Worm (Caenorhabditis elegans): ENCODE measurements around the gene T28C6.3.
A peak's percentile ranks its signal among the peaks of the same experiment; 100 is the strongest.

T28C6.3 gene

ce11 chrIV:8824145-8824833 is 4.1 kb downstream of the T28C6.3 start, which contains the start of the genes col-117 and col-3:
Gene col-117, minus strand, starts transcription at chrIV:8824195.
Gene col-3, plus strand, starts transcription at chrIV:8824783.
- TF ChIP-seq zip-8 (tag; optimal IDR thresholded peaks at IDR 0.05), result no peak
- peak; percentile 77 for TF ChIP-seq elt-1 (tag; optimal IDR thresholded peaks at IDR 0.05; ENCODE audit: borderline replicate concordance, insufficient read depth)
- peak; percentile 72 for TF ChIP-seq ham-2 (GFP tag; optimal IDR thresholded peaks at IDR 0.05)

ce11 chrIV:8825997-8826605 is 6.0 kb downstream of the T28C6.3 start:
- TF ChIP-seq unc-62 (GFP tag; optimal IDR thresholded peaks at IDR 0.05) (no peak), tbx-8 (GFP tag; optimal IDR thresholded peaks at IDR 0.05) (no peak), ces-1 (GFP tag; optimal IDR thresholded peaks at IDR 0.05) (no peak), mls-2 (tag; optimal IDR thresholded peaks at IDR 0.05) (no peak), snpc-4 (tag; optimal IDR thresholded peaks at IDR 0.05) (no peak), ceh-83 (GFP tag; optimal IDR thresholded peaks at IDR 0.05) (no peak), cnd-1 (tag; optimal IDR thresholded peaks at IDR 0.05) (no peak), ham-2 (GFP tag; optimal IDR thresholded peaks at IDR 0.05) (no peak), elt-3 (tag; optimal IDR thresholded peaks at IDR 0.05) (no peak), nhr-12 (tag; optimal IDR thresholded peaks at IDR 0.05) (no peak), nhr-28 (tag; optimal IDR thresholded peaks at IDR 0.05) (no peak), zip-8 (tag; optimal IDR thresholded peaks at IDR 0.05) (no peak), nhr-2 (tag; optimal IDR thresholded peaks at IDR 0.05) (no peak), lin-32 (GFP tag; optimal IDR thresholded peaks at IDR 0.05) (no peak), drap-1 (GFP tag; optimal IDR thresholded peaks at IDR 0.05) (no peak), unc-39 (tag; optimal IDR thresholded peaks at IDR 0.05) (no peak), blmp-1 (tag; optimal IDR thresholded peaks at IDR 0.05) (no peak), nhr-76 (tag; optimal IDR thresholded peaks at IDR 0.05) (no peak), flh-1 (GFP tag; optimal IDR thresholded peaks at IDR 0.05) (no peak), lin-13 (tag; optimal IDR thresholded peaks at IDR 0.05) (no peak)

- TF ChIP-seq mab-5 (tag; optimal IDR thresholded peaks at IDR 0.05) (no peak), unc-120 (tag; optimal IDR thresholded peaks at IDR 0.05; ENCODE audit: poor library complexity, severe bottlenecking) (peak; percentile 9)
Observed at ce11 chrIV:8826606-8827000, 6.5 kb downstream of the T28C6.3 start.

ce11 chrIV:8827500-8827899 is 7.4 kb downstream of the T28C6.3 start, which contains the start of gene T28C6.7:
Gene T28C6.7, plus strand, starts transcription at chrIV:8827800.
- TF ChIP-seq ceh-83 (GFP tag; optimal IDR thresholded peaks at IDR 0.05), result no peak
- no peak for TF ChIP-seq bed-3 (GFP tag; optimal IDR thresholded peaks at IDR 0.05)
- no peak for TF ChIP-seq mep-1 (tag; optimal IDR thresholded peaks at IDR 0.05)
- TF ChIP-seq sem-2 (GFP tag; optimal IDR thresholded peaks at IDR 0.05), result no peak
- TF ChIP-seq mab-5 (tag; optimal IDR thresholded peaks at IDR 0.05), result no peak
- no peak for TF ChIP-seq blmp-1 (tag; optimal IDR thresholded peaks at IDR 0.05)
- TF ChIP-seq unc-120 (tag; optimal IDR thresholded peaks at IDR 0.05; ENCODE audit: poor library complexity, severe bottlenecking), result no peak
- TF ChIP-seq ztf-11 (tag; optimal IDR thresholded peaks at IDR 0.05), result no peak
- no peak for TF ChIP-seq sptf-1 (tag; optimal IDR thresholded peaks at IDR 0.05)
- no peak for TF ChIP-seq snpc-4 (tag; optimal IDR thresholded peaks at IDR 0.05)
- TF ChIP-seq ham-2 (GFP tag; optimal IDR thresholded peaks at IDR 0.05), result no peak
- no peak for TF ChIP-seq unc-39 (tag; optimal IDR thresholded peaks at IDR 0.05)
- no peak for TF ChIP-seq nhr-76 (tag; optimal IDR thresholded peaks at IDR 0.05)
- no peak for TF ChIP-seq flh-1 (GFP tag; optimal IDR thresholded peaks at IDR 0.05)
- TF ChIP-seq hlh-1 (tag; optimal IDR thresholded peaks at IDR 0.05), result no peak
- no peak for TF ChIP-seq lin-13 (tag; optimal IDR thresholded peaks at IDR 0.05)

ce11 chrIV:8830591-8830990 is 10.4 kb downstream of the T28C6.3 start, which contains the start of gene T28C6.8:
Gene T28C6.8, minus strand, starts transcription at chrIV:8830727.
- TF ChIP-seq nhr-2 (tag; optimal IDR thresholded peaks at IDR 0.05) (no peak), bed-3 (GFP tag; optimal IDR thresholded peaks at IDR 0.05) (no peak), elt-1 (tag; optimal IDR thresholded peaks at IDR 0.05; ENCODE audit: borderline replicate concordance, insufficient read depth) (no peak), snpc-4 (tag; optimal IDR thresholded peaks at IDR 0.05) (no peak), hlh-1 (tag; optimal IDR thresholded peaks at IDR 0.05) (no peak), ceh-39 (tag; optimal IDR thresholded peaks at IDR 0.05) (no peak), tbx-8 (GFP tag; optimal IDR thresholded peaks at IDR 0.05) (no peak), ceh-43 (GFP tag; optimal IDR thresholded peaks at IDR 0.05) (no peak), lin-13 (tag; optimal IDR thresholded peaks at IDR 0.05) (no peak), lsy-2 (tag; optimal IDR thresholded peaks at IDR 0.05) (no peak), unc-62 (GFP tag; optimal IDR thresholded peaks at IDR 0.05) (no peak), ceh-83 (GFP tag; optimal IDR thresholded peaks at IDR 0.05) (no peak), blmp-1 (tag; optimal IDR thresholded peaks at IDR 0.05) (no peak)

All from whole organism, mixed stage, embryonic.